Fruit fly (Drosophila melanogaster) whole organism, embryonic: Measurements from ENCODE around the gene Ppm1.

Source experiments
- B-H1 ChIP-seq: fragments of 200-800 bp; sonication (Bioruptor generic); IDR thresholded peaks from 3 replicates; pipeline ENCODE4 v1.3.6; 2022; ENCODE audit warnings: missing biosample characterization, missing genetic modification characterization
- Bteb2 ChIP-seq: fragments of 200-800 bp; sonication (Bioruptor generic); optimal IDR thresholded peaks from 2 replicates; lab custom pipeline; 2016; ENCODE audit warnings: missing biosample characterization, missing genetic modification characterization
- CG10147 ChIP-seq: fragments of 200-800 bp; sonication (Bioruptor generic); optimal IDR thresholded peaks from 2 replicates; lab custom pipeline; 2019; ENCODE audit warnings: missing biosample characterization, mild to moderate bottlenecking, missing genetic modification characterization, moderate library complexity
- CG10654 ChIP-seq: fragments of 200-800 bp; sonication (Bioruptor generic); optimal IDR thresholded peaks from 2 replicates; lab custom pipeline; 2016; ENCODE audit warnings: missing biosample characterization, missing genetic modification characterization
- CG11085 ChIP-seq: fragments of 200-800 bp; sonication (Bioruptor generic); IDR thresholded peaks from 2 replicates; pipeline ENCODE4 v1.3.6; 2022; ENCODE audit warnings: missing biosample characterization, missing genetic modification characterization
- CG11247 ChIP-seq: fragments of 200-800 bp; sonication (Bioruptor generic); IDR thresholded peaks from 2 replicates; pipeline ENCODE4 v1.3.6; 2022; ENCODE audit warnings: missing biosample characterization, missing genetic modification characterization
- CG11456 ChIP-seq: fragments of 200-800 bp; sonication (Bioruptor generic); IDR thresholded peaks from 3 replicates; pipeline ENCODE4 v1.3.6; 2022; ENCODE audit warnings: missing biosample characterization, missing genetic modification characterization
- CG13624 ChIP-seq: fragments of 200-800 bp; sonication (Bioruptor generic); optimal IDR thresholded peaks from 2 replicates; lab custom pipeline; 2016; ENCODE audit warnings: missing biosample characterization, missing genetic modification characterization
- CG14441 ChIP-seq: fragments of 200-800 bp; sonication (Bioruptor generic); IDR thresholded peaks from 2 replicates; pipeline ENCODE4 v1.3.6; 2022; ENCODE audit warnings: missing biosample characterization, missing genetic modification characterization
- CG14860 ChIP-seq: fragments of 200-800 bp; sonication (Bioruptor generic); IDR thresholded peaks from 3 replicates; pipeline ENCODE4 v1.3.6; 2022; ENCODE audit warnings: missing biosample characterization, missing genetic modification characterization; ENCODE audit not compliant: partially characterized antibody
- CG14965 ChIP-seq: fragments of 200-800 bp; sonication (Bioruptor generic); optimal IDR thresholded peaks from 2 replicates; lab custom pipeline; 2016; ENCODE audit warnings: missing biosample characterization, missing genetic modification characterization, borderline replicate concordance
- CG15011 ChIP-seq: fragments of 200-800 bp; sonication (Bioruptor generic); optimal IDR thresholded peaks from 3 replicates; lab custom pipeline; 2018; ENCODE audit warnings: missing biosample characterization, mild to moderate bottlenecking, missing genetic modification characterization
- CG1529 ChIP-seq: fragments of 200-800 bp; sonication (Bioruptor generic); optimal IDR thresholded peaks from 3 replicates; lab custom pipeline; 2018; ENCODE audit warnings: missing biosample characterization, missing genetic modification characterization
- CG17612 ChIP-seq: fragments of 200-800 bp; sonication (Bioruptor generic); IDR thresholded peaks from 2 replicates; pipeline ENCODE4 v1.3.6; 2022; ENCODE audit warnings: missing biosample characterization, missing genetic modification characterization
- CG17829 ChIP-seq: fragments of 200-800 bp; optimal IDR thresholded peaks from 2 replicates; lab custom pipeline; 2019; ENCODE audit warnings: missing biosample characterization, mild to moderate bottlenecking, missing genetic modification characterization, moderate library complexity
- CG18011 ChIP-seq: fragments of 200-800 bp; sonication (Bioruptor generic); optimal IDR thresholded peaks from 2 replicates; lab custom pipeline; 2017; ENCODE audit warnings: missing biosample characterization, missing genetic modification characterization, mild to moderate bottlenecking, moderate library complexity, missing genotype
- CG31224 ChIP-seq: fragments of 200-800 bp; sonication (Bioruptor generic); IDR thresholded peaks from 2 replicates; pipeline ENCODE4 v1.3.6; 2022; ENCODE audit warnings: missing biosample characterization, missing genetic modification characterization
- CG4730 ChIP-seq: fragments of 200-800 bp; sonication (Bioruptor generic); IDR thresholded peaks from 2 replicates; pipeline ENCODE4 v1.3.6; 2022; ENCODE audit warnings: missing biosample characterization, missing genetic modification characterization
- CG6765 ChIP-seq: fragments of 200-800 bp; sonication (Bioruptor generic); optimal IDR thresholded peaks from 3 replicates; lab custom pipeline; 2017; ENCODE audit warnings: missing biosample characterization, mild to moderate bottlenecking, missing genetic modification characterization
- CG9727 ChIP-seq: fragments of 200-800 bp; sonication (Bioruptor generic); optimal IDR thresholded peaks from 3 replicates; lab custom pipeline; 2017; ENCODE audit warnings: missing biosample characterization, mild to moderate bottlenecking, missing genetic modification characterization
- E2f1 ChIP-seq: fragments of 200-800 bp; sonication (Bioruptor generic); IDR thresholded peaks from 2 replicates; pipeline ENCODE4 v1.3.6; 2022; ENCODE audit warnings: missing biosample characterization, missing genetic modification characterization
- H2.0 ChIP-seq: fragments of 200-800 bp; sonication (Bioruptor generic); IDR thresholded peaks from 2 replicates; pipeline ENCODE4 v1.3.6; 2022; ENCODE audit warnings: missing biosample characterization, missing genetic modification characterization
- Hr51 ChIP-seq, 2 experiments: fragments of 200-800 bp; sonication (Bioruptor generic); optimal IDR thresholded peaks; 2 replicates in 1 of 2; 3 replicates in 1 of 2; lab custom pipeline; 2016 to 2018; ENCODE audit warnings: missing biosample characterization in 2 of 2, missing genetic modification characterization in 2 of 2, mild to moderate bottlenecking in 1 of 2, moderate library complexity in 1 of 2
- Jarid2 ChIP-seq: fragments of 200-800 bp; sonication (Bioruptor generic); optimal IDR thresholded peaks from 3 replicates; lab custom pipeline; 2017; ENCODE audit warnings: mild to moderate bottlenecking, missing biosample characterization, missing genetic modification reagents, missing genetic modification characterization
- MBD-R2 ChIP-seq: fragments of 200-800 bp; sonication (Bioruptor generic); IDR thresholded peaks from 2 replicates; pipeline ENCODE4 v1.3.6; 2022; ENCODE audit warnings: missing biosample characterization, missing genetic modification characterization
- Max ChIP-seq: fragments of 200-800 bp; sonication (Bioruptor generic); optimal IDR thresholded peaks from 2 replicates; lab custom pipeline; 2016; ENCODE audit warnings: missing biosample characterization, mild to moderate bottlenecking, missing genetic modification characterization
- Myb ChIP-seq: fragments of 200-800 bp; sonication (Bioruptor generic); optimal IDR thresholded peaks from 2 replicates; lab custom pipeline; 2016; ENCODE audit warnings: missing biosample characterization, missing genetic modification characterization
- NC2α ChIP-seq: fragments of 200-800 bp; sonication (Bioruptor generic); optimal IDR thresholded peaks from 2 replicates; lab custom pipeline; 2016; ENCODE audit warnings: missing biosample characterization, missing genetic modification characterization
- Sox102F ChIP-seq: fragments of 200-800 bp; sonication (Bioruptor generic); optimal IDR thresholded peaks from 2 replicates; lab custom pipeline; 2018; ENCODE audit warnings: missing biosample characterization, mild to moderate bottlenecking, missing genetic modification characterization, moderate library complexity
- ara ChIP-seq: fragments of 200-800 bp; sonication (Bioruptor generic); IDR thresholded peaks from 2 replicates; pipeline ENCODE4 v1.3.6; 2022; ENCODE audit warnings: missing biosample characterization, missing genetic modification characterization
- ash1 ChIP-seq: fragments of 200-800 bp; sonication (Bioruptor generic); optimal IDR thresholded peaks from 2 replicates; lab custom pipeline; 2018; ENCODE audit warnings: missing biosample characterization, mild to moderate bottlenecking, missing genetic modification characterization
- dan ChIP-seq: fragments of 200-800 bp; sonication (Bioruptor generic); IDR thresholded peaks from 2 replicates; pipeline ENCODE4 v1.3.6; 2022; ENCODE audit warnings: missing biosample characterization, missing genetic modification characterization
- emc ChIP-seq: fragments of 200-800 bp; sonication (Bioruptor generic); optimal IDR thresholded peaks from 2 replicates; lab custom pipeline; 2016; ENCODE audit warnings: missing biosample characterization, missing genetic modification characterization
- ewg ChIP-seq: fragments of 200-800 bp; sonication (Bioruptor generic); optimal IDR thresholded peaks from 3 replicates; lab custom pipeline; 2017; ENCODE audit warnings: mild to moderate bottlenecking, missing biosample characterization, missing genetic modification reagents, missing genetic modification characterization
- gcm2 ChIP-seq: fragments of 200-800 bp; sonication (Bioruptor generic); optimal IDR thresholded peaks from 2 replicates; lab custom pipeline; 2016; ENCODE audit warnings: missing biosample characterization, missing genetic modification characterization
- h ChIP-seq: fragments of >200 bp; optimal IDR thresholded peaks from 2 replicates; lab custom pipeline; 2017
- ham ChIP-seq: fragments of 200-800 bp; sonication (Bioruptor generic); IDR thresholded peaks from 2 replicates; pipeline ENCODE4 v1.3.6; 2022; ENCODE audit warnings: missing biosample characterization, missing genetic modification characterization
- inv ChIP-seq: fragments of 200-800 bp; sonication (Bioruptor generic); IDR thresholded peaks from 2 replicates; pipeline ENCODE4 v1.3.6; 2022; ENCODE audit warnings: missing biosample characterization, missing genetic modification characterization; ENCODE audit not compliant: partially characterized antibody
- maf-S ChIP-seq: fragments of 200-800 bp; sonication (Bioruptor generic); optimal IDR thresholded peaks from 2 replicates; lab custom pipeline; 2016; ENCODE audit warnings: missing biosample characterization, missing genetic modification characterization
- mam ChIP-seq: fragments of 200-800 bp; sonication (Bioruptor generic); optimal IDR thresholded peaks from 3 replicates; lab custom pipeline; 2016; ENCODE audit warnings: missing biosample characterization, missing genetic modification characterization
- nau ChIP-seq: fragments of 200-800 bp; sonication (Bioruptor generic); optimal IDR thresholded peaks from 3 replicates; lab custom pipeline; 2017; ENCODE audit warnings: missing biosample characterization, mild to moderate bottlenecking, missing genetic modification characterization, missing genetic modification reagents
- pros ChIP-seq: fragments of 200-800 bp; sonication (Bioruptor generic); optimal IDR thresholded peaks from 3 replicates; lab custom pipeline; 2019; ENCODE audit warnings: missing biosample characterization, mild to moderate bottlenecking, missing genetic modification characterization, moderate library complexity
- sens ChIP-seq: fragments of 200-800 bp; sonication (Bioruptor generic); peaks from one replicate; lab custom pipeline; 2016; ENCODE audit warnings: missing biosample characterization, missing genetic modification characterization
- seq ChIP-seq: fragments of 200-800 bp; sonication (Bioruptor generic); IDR thresholded peaks from 2 replicates; pipeline ENCODE4 v1.3.6; 2022; ENCODE audit warnings: missing biosample characterization, missing genetic modification characterization
- so ChIP-seq: fragments of 200-800 bp; sonication (Bioruptor generic); IDR thresholded peaks from 3 replicates; pipeline ENCODE4 v1.3.6; 2022; ENCODE audit warnings: missing biosample characterization, missing genetic modification characterization
- sug ChIP-seq: fragments of 200-800 bp; optimal IDR thresholded peaks from 2 replicates; lab custom pipeline; 2019; ENCODE audit warnings: missing biosample characterization, mild to moderate bottlenecking, missing genetic modification characterization, moderate library complexity
- tap ChIP-seq: fragments of 200-800 bp; optimal IDR thresholded peaks from 3 replicates; lab custom pipeline; 2019; ENCODE audit warnings: missing biosample characterization, mild to moderate bottlenecking, missing genetic modification characterization, moderate library complexity
- vnd ChIP-seq: fragments of 200-800 bp; sonication (Bioruptor generic); IDR thresholded peaks from 3 replicates; pipeline ENCODE4 v1.3.6; 2022; ENCODE audit warnings: missing biosample characterization, missing genetic modification characterization; ENCODE audit not compliant: partially characterized antibody
- zen ChIP-seq: fragments of 200-800 bp; sonication (Bioruptor generic); optimal IDR thresholded peaks from 3 replicates; lab custom pipeline; 2018; ENCODE audit warnings: missing biosample characterization, mild to moderate bottlenecking, missing genetic modification characterization, moderate library complexity
- zfh1 ChIP-seq: fragments of 200-800 bp; sonication (Bioruptor generic); IDR thresholded peaks from 3 replicates; pipeline ENCODE4 v1.3.6; 2022; ENCODE audit warnings: missing biosample characterization, missing genetic modification characterization
- zfh2 ChIP-seq: fragments of 200-800 bp; sonication (Bioruptor generic); optimal IDR thresholded peaks from 2 replicates; lab custom pipeline; 2016; ENCODE audit warnings: missing biosample characterization, missing genetic modification characterization

Ppm1 gene

dm6 chr3L:614751-615424 is 33.8 kb downstream of the Ppm1 start (continued):
- no peak for TF ChIP-seq B-H1 (GFP tag; lab: Robert Waterston, UW)
- TF ChIP-seq tap (tag; lab: Kevin White, UChicago) = no peak
- peak; percentile 26; the same call in 1 of the 2 replicates for TF ChIP-seq seq
- no peak for TF ChIP-seq NC2α (GFP tag; lab: Kevin White, UChicago)
- 0 out of 2 replicates have a peak, but pooled peaks have one; percentile 24 for TF ChIP-seq CG4730 (GFP tag; lab: Robert Waterston, UW)
- peak; percentile 29; the same call in 1 of the 2 replicates for TF ChIP-seq MBD-R2 (GFP tag; lab: Robert Waterston, UW)
- no peak for TF ChIP-seq vnd (GFP tag; lab: Robert Waterston, UW)
- TF ChIP-seq CG1529 = no peak
- no peak for TF ChIP-seq CG18011 (GFP tag; lab: Kevin White, UChicago)
- TF ChIP-seq zfh2 (GFP tag; lab: Kevin White, UChicago) = no peak
- TF ChIP-seq CG14965 (GFP tag; lab: Kevin White, UChicago) = no peak
- no peak for TF ChIP-seq CG31224
- no peak for TF ChIP-seq CG17612
- TF ChIP-seq CG17829 (tag; lab: Kevin White, UChicago) = no peak
- TF ChIP-seq maf-S (GFP tag; lab: Kevin White, UChicago) = no peak
- no peak for TF ChIP-seq dan
- no peak for TF ChIP-seq ash1 (GFP tag; lab: Kevin White, UChicago)
- no peak for TF ChIP-seq Bteb2 (GFP tag; lab: Kevin White, UChicago)
- no peak for TF ChIP-seq Jarid2
- no peak for TF ChIP-seq Myb (GFP tag; lab: Kevin White, UChicago)
- TF ChIP-seq inv (GFP tag; lab: Robert Waterston, UW) = no peak
- no peak for TF ChIP-seq CG9727 (GFP tag; lab: Kevin White, UChicago)
- peak; percentile 21 for TF ChIP-seq sug (tag; lab: Kevin White, UChicago)
- no peak for TF ChIP-seq CG11085 (GFP tag; lab: Robert Waterston, UW)
- no peak for TF ChIP-seq CG10147 (GFP tag; lab: Kevin White, UChicago)
- TF ChIP-seq Sox102F (GFP tag; lab: Kevin White, UChicago) = peak; percentile 28
- TF ChIP-seq so (GFP tag; lab: Robert Waterston, UW) = peak; percentile 72; the same call in 1 of the 3 replicates
- no peak for TF ChIP-seq CG10654 (GFP tag; lab: Kevin White, UChicago)
- no peak for TF ChIP-seq sens (GFP tag; lab: Kevin White, UChicago)
- no peak for TF ChIP-seq zen (tag; lab: Kevin White, UChicago)
- TF ChIP-seq ham (GFP tag; lab: Robert Waterston, UW) = no peak
- 0 out of 2 replicates have a peak, but pooled peaks have one; percentile 21 for TF ChIP-seq CG11247 (GFP tag; lab: Robert Waterston, UW)
- TF ChIP-seq emc (GFP tag; lab: Kevin White, UChicago) = no peak
- TF ChIP-seq CG6765 (GFP tag; lab: Kevin White, UChicago) = no peak
- no peak for TF ChIP-seq ewg (GFP tag; lab: Kevin White, UChicago)
- no peak for TF ChIP-seq CG15011 (GFP tag; lab: Kevin White, UChicago)
- TF ChIP-seq CG14860 (GFP tag; lab: Robert Waterston, UW) = no peak
- no peak for TF ChIP-seq gcm2
- TF ChIP-seq E2f1 (GFP tag; lab: Robert Waterston, UW) = no peak
- peak; percentile 25; the same call in 1 of the 2 replicates for TF ChIP-seq CG14441 (GFP tag; lab: Robert Waterston, UW)
- TF ChIP-seq H2.0 (GFP tag; lab: Robert Waterston, UW) = no peak
- TF ChIP-seq mam = no peak
- TF ChIP-seq Max (GFP tag; lab: Kevin White, UChicago) = no peak
- TF ChIP-seq CG11456 (GFP tag; lab: Robert Waterston, UW) = 0 out of 3 replicates have a peak, but pooled peaks have one; percentile 39
- TF ChIP-seq CG13624 (GFP tag; lab: Kevin White, UChicago) = no peak
- TF ChIP-seq Hr51 (GFP tag; optimal IDR thresholded peaks at IDR 0.05; lab: Kevin White, UChicago) = no peak
- no peak for TF ChIP-seq h (lab: Kevin White, UChicago)
- no peak for TF ChIP-seq pros
- peak; percentile 75 for TF ChIP-seq zfh1 (GFP tag; lab: Robert Waterston, UW)
- peak; percentile 47; the same call in 1 of the 2 replicates for TF ChIP-seq ara (GFP tag; lab: Robert Waterston, UW)
- peak; percentile 54 for TF ChIP-seq nau (GFP tag; lab: Kevin White, UChicago)
